Worm (Caenorhabditis elegans) whole organism, young adult: ENCODE measurements around the gene F43C11.3.

Source experiments
- B0019.2 ChIP-seq: fragments of 200-800 bp; sonication (Bioruptor generic); conservative IDR thresholded peaks from 2 replicates; pipeline ENCODE4 v1.3.6; 2022; ENCODE audit warnings: missing genetic modification reagents, missing genetic modification characterization, missing compliant biosample characterization
- B0336.3 ChIP-seq: fragments of 200-800 bp; sonication (Bioruptor generic); IDR thresholded peaks from 2 replicates; pipeline ENCODE4 v1.3.6; 2022; ENCODE audit warnings: missing genetic modification characterization, missing compliant biosample characterization
- C17E4.6 ChIP-seq: fragments of 200-800 bp; sonication (Bioruptor generic); IDR thresholded peaks from 2 replicates; pipeline ENCODE4 v1.3.6; 2022; ENCODE audit warnings: missing genetic modification reagents, missing genetic modification characterization, missing compliant biosample characterization
- F10E7.11 ChIP-seq: sonication (generic microtip); optimal IDR thresholded peaks from 2 replicates; lab custom pipeline; 2017; ENCODE audit warnings: mild to moderate bottlenecking, missing genetic modification characterization, moderate library complexity, missing compliant biosample characterization
- F22D6.2 ChIP-seq: sonication (generic microtip); optimal IDR thresholded peaks from 2 replicates; lab custom pipeline; 2016; ENCODE audit warnings: mild to moderate bottlenecking, missing genetic modification characterization, missing compliant biosample characterization
- F37B4.10 ChIP-seq: fragments of 200-800 bp; sonication (Bioruptor generic); IDR thresholded peaks from 2 replicates; pipeline ENCODE4 v1.3.6; 2022; ENCODE audit warnings: missing genetic modification characterization, missing compliant biosample characterization
- F55B11.4 ChIP-seq: sonication (generic microtip); optimal IDR thresholded peaks from 2 replicates; lab custom pipeline; 2016; ENCODE audit warnings: missing compliant biosample characterization, missing genetic modification characterization, borderline replicate concordance; ENCODE audit not compliant: insufficient read depth
- K11D2.4 ChIP-seq: fragments of 200-800 bp; sonication (Bioruptor generic); IDR thresholded peaks from 2 replicates; pipeline ENCODE4 v1.3.6; 2022; ENCODE audit warnings: missing genetic modification reagents, missing genetic modification characterization, missing compliant biosample characterization
- T07F8.4 ChIP-seq: sonication (generic microtip); optimal IDR thresholded peaks from 2 replicates; lab custom pipeline; 2016; ENCODE audit warnings: mild to moderate bottlenecking, missing genetic modification characterization, moderate library complexity, missing compliant biosample characterization
- ZK185.1 ChIP-seq: sonication (generic microtip); optimal IDR thresholded peaks from 2 replicates; lab custom pipeline; 2016; ENCODE audit warnings: mild to moderate bottlenecking, missing genetic modification characterization, missing compliant biosample characterization; ENCODE audit not compliant: poor library complexity, severe bottlenecking
- akir-1 ChIP-seq: fragments of 200-800 bp; sonication (Bioruptor generic); optimal IDR thresholded peaks from 2 replicates; lab custom pipeline; 2018; ENCODE audit warnings: mild to moderate bottlenecking, missing genetic modification characterization, moderate library complexity, missing compliant biosample characterization
- ama-1 ChIP-seq, 3 experiments: fragments of 150-350 bp in 1 of 3; sonication (generic microtip) in 2 of 3; optimal IDR thresholded peaks; 2 replicates each; lab custom pipeline; 2014 to 2018; ENCODE audit warnings: missing biosample characterization in 2 of 3, missing genetic modification characterization in 2 of 3, missing genetic modification reagents in 2 of 3
- aptf-2 ChIP-seq: fragments of 200-800 bp; sonication (Bioruptor generic); conservative IDR thresholded peaks from 2 replicates; pipeline ENCODE4 v1.3.6; 2022; ENCODE audit warnings: missing genetic modification reagents, missing genetic modification characterization, missing compliant biosample characterization
- aptf-3 ChIP-seq: fragments of 200-800 bp; sonication (Bioruptor generic); IDR thresholded peaks from 2 replicates; pipeline ENCODE4 v1.3.6; 2022; ENCODE audit warnings: missing genetic modification characterization, missing compliant biosample characterization
- ceh-100 ChIP-seq: fragments of 200-800 bp; sonication (Bioruptor generic); IDR thresholded peaks from 2 replicates; pipeline ENCODE4 v1.3.6; 2022; ENCODE audit warnings: missing genetic modification reagents, missing genetic modification characterization, missing compliant biosample characterization
- ceh-58 ChIP-seq: fragments of 200-800 bp; sonication (Bioruptor generic); IDR thresholded peaks from 2 replicates; pipeline ENCODE4 v1.3.6; 2022; ENCODE audit warnings: missing genetic modification characterization, missing compliant biosample characterization
- efl-1 ChIP-seq: fragments of 150-350 bp; optimal IDR thresholded peaks from 2 replicates; lab custom pipeline; 2014; ENCODE audit warnings: missing biosample characterization, missing genetic modification reagents, missing genetic modification characterization
- egrh-3 ChIP-seq: fragments of 200-800 bp; sonication (Bioruptor generic); IDR thresholded peaks from 2 replicates; pipeline ENCODE4 v1.3.6; 2022; ENCODE audit warnings: missing genetic modification reagents, missing genetic modification characterization, missing compliant biosample characterization
- ets-4 ChIP-seq: fragments of 200-800 bp; sonication (Bioruptor generic); optimal IDR thresholded peaks from 2 replicates; lab custom pipeline; 2018; ENCODE audit warnings: mild to moderate bottlenecking, missing genetic modification characterization, missing compliant biosample characterization
- gei-17 ChIP-seq: fragments of 200-800 bp; sonication (Bioruptor generic); optimal IDR thresholded peaks from 2 replicates; lab custom pipeline; 2018; ENCODE audit warnings: mild to moderate bottlenecking, missing genetic modification characterization, missing compliant biosample characterization
- him-1 ChIP-seq: sonication (generic microtip); optimal IDR thresholded peaks from 2 replicates; lab custom pipeline; 2016; ENCODE audit warnings: missing genotype, missing genetic modification reagents, missing genetic modification characterization, missing compliant biosample characterization
- hmg-1.2 ChIP-seq: fragments of 200-800 bp; sonication (Bioruptor generic); IDR thresholded peaks from 2 replicates; pipeline ENCODE4 v1.3.6; 2022; ENCODE audit warnings: missing genetic modification reagents, missing genetic modification characterization, missing compliant biosample characterization
- hsf-1 ChIP-seq: fragments of 200-800 bp; sonication (Bioruptor generic); IDR thresholded peaks from 2 replicates; pipeline ENCODE4 v1.3.6; 2022; ENCODE audit warnings: missing genetic modification reagents, missing genetic modification characterization, missing compliant biosample characterization
- lin-54 ChIP-seq: fragments of 200-800 bp; sonication (Bioruptor generic); optimal IDR thresholded peaks from 2 replicates; lab custom pipeline; 2018; ENCODE audit warnings: mild to moderate bottlenecking, missing genetic modification characterization, missing compliant biosample characterization
- mel-28 ChIP-seq: sonication (generic microtip); optimal IDR thresholded peaks from 2 replicates; lab custom pipeline; 2016; ENCODE audit warnings: borderline replicate concordance, mild to moderate bottlenecking, missing genetic modification characterization, missing compliant biosample characterization
- nfyb-1 ChIP-seq: fragments of 200-800 bp; sonication (Bioruptor generic); IDR thresholded peaks from 2 replicates; pipeline ENCODE4 v1.3.6; 2022; ENCODE audit warnings: missing genetic modification reagents, missing genetic modification characterization, missing compliant biosample characterization
- nhr-90 ChIP-seq: sonication (generic microtip); optimal IDR thresholded peaks from 2 replicates; lab custom pipeline; 2016; ENCODE audit warnings: missing genotype, mild to moderate bottlenecking, missing genetic modification characterization, missing compliant biosample characterization
- rec-8 ChIP-seq, 2 experiments: sonication (generic microtip); optimal IDR thresholded peaks; 2 replicates each; lab custom pipeline; 2016; ENCODE audit warnings: mild to moderate bottlenecking in 2 of 2, missing genetic modification characterization in 2 of 2, missing genetic modification reagents in 2 of 2, missing genotype in 2 of 2, missing biosample characterization in 1 of 2, missing compliant biosample characterization in 1 of 2, moderate library complexity in 1 of 2
- sea-2 ChIP-seq: fragments of 200-800 bp; sonication (Bioruptor generic); IDR thresholded peaks from 2 replicates; pipeline ENCODE4 v1.3.6; 2022; ENCODE audit warnings: missing genetic modification characterization, missing compliant biosample characterization
- sptf-2 ChIP-seq: fragments of 200-800 bp; sonication (Bioruptor generic); optimal IDR thresholded peaks from 2 replicates; lab custom pipeline; 2018; ENCODE audit warnings: mild to moderate bottlenecking, missing genetic modification characterization, missing compliant biosample characterization
- tbp1 ChIP-seq: fragments of 200-800 bp; sonication (Bioruptor generic); optimal IDR thresholded peaks from 2 replicates; lab custom pipeline; 2018; ENCODE audit warnings: mild to moderate bottlenecking, missing genetic modification characterization, missing compliant biosample characterization
- unc-130 ChIP-seq: sonication (generic microtip); optimal IDR thresholded peaks from 2 replicates; lab custom pipeline; 2016; ENCODE audit warnings: missing genetic modification reagents, missing genetic modification characterization, missing compliant biosample characterization
- ztf-25 ChIP-seq: fragments of 200-800 bp; sonication (Bioruptor generic); IDR thresholded peaks from 2 replicates; pipeline ENCODE4 v1.3.6; 2022; ENCODE audit warnings: missing genetic modification reagents, missing genetic modification characterization, missing compliant biosample characterization
- ztf-6 ChIP-seq: fragments of 200-800 bp; sonication (Bioruptor generic); IDR thresholded peaks from 2 replicates; pipeline ENCODE4 v1.3.6; 2022; ENCODE audit warnings: missing genetic modification reagents, missing genetic modification characterization, missing compliant biosample characterization

F43C11.3 gene

ce11 chrII:2363673-2364072 lies 10.6 kb downstream of the F43C11.3 start, which contains the start of gene F43C11.11:
F43C11.11 (minus strand) TSS chrII:2363773.
- TF ChIP-seq C17E4.6, result no peak
- TF ChIP-seq ZK185.1 (tag; lab: Kevin White, UChicago), result no peak
- TF ChIP-seq B0336.3 (GFP tag; lab: Robert Waterston, UW), result no peak
- TF ChIP-seq hsf-1 (GFP tag; lab: Robert Waterston, UW), result no peak
- no peak for TF ChIP-seq T07F8.4 (tag; lab: Kevin White, UChicago)
- TF ChIP-seq unc-130 (GFP tag; lab: Kevin White, UChicago), result no peak
- no peak for TF ChIP-seq aptf-3 (GFP tag; lab: Robert Waterston, UW)
- TF ChIP-seq F22D6.2 (tag; lab: Kevin White, UChicago), result no peak
- TF ChIP-seq aptf-2 (GFP tag; lab: Robert Waterston, UW), result no peak
- TF ChIP-seq rec-8 (tag; optimal IDR thresholded peaks at IDR 0.05; lab: Kevin White, UChicago), result no peak
- no peak for TF ChIP-seq sptf-2 (GFP tag; lab: Kevin White, UChicago)

- TF ChIP-seq sea-2 (GFP tag; lab: Robert Waterston, UW) (no peak), efl-1 (GFP tag; lab: Kevin White, UChicago) (no peak), ceh-100 (GFP tag; lab: Robert Waterston, UW) (no peak), ets-4 (GFP tag; lab: Kevin White, UChicago) (no peak), K11D2.4 (GFP tag; lab: Robert Waterston, UW) (no peak), nfyb-1 (GFP tag; lab: Robert Waterston, UW) (no peak), sptf-2 (GFP tag; lab: Kevin White, UChicago) (no peak), him-1 (tag; lab: Kevin White, UChicago) (no peak), B0336.3 (GFP tag; lab: Robert Waterston, UW) (no peak), F10E7.11 (tag; lab: Kevin White, UChicago) (no peak), ama-1 (optimal IDR thresholded peaks at IDR 0.05; lab: Kevin White, UChicago) (no peak), ama-1 (GFP tag; optimal IDR thresholded peaks at IDR 0.05; lab: Kevin White, UChicago) (no peak), mel-28 (tag; lab: Kevin White, UChicago) (no peak), ceh-58 (GFP tag; lab: Robert Waterston, UW) (no peak), B0019.2 (GFP tag; lab: Robert Waterston, UW) (no peak), F37B4.10 (GFP tag; lab: Robert Waterston, UW) (no peak), ztf-25 (GFP tag; lab: Robert Waterston, UW) (no peak), egrh-3 (GFP tag; lab: Robert Waterston, UW) (no peak), F55B11.4 (tag; lab: Kevin White, UChicago) (no peak), gei-17 (GFP tag; lab: Kevin White, UChicago) (no peak)
- TF ChIP-seq, all 124 proteins: peak for 0
Measured at ce11 chrII:2366623-2367365, 13.7 kb downstream of the F43C11.3 start, which contains the start of the genes F43C11.12 and F16G10.5. F43C11.12 (minus strand) TSS chrII:2366723. F16G10.5 (plus strand) TSS chrII:2367315.

ce11 chrII:2368956-2369355 lies 15.8 kb downstream of the F43C11.3 start, which contains the start of gene hpo-25:
hpo-25 (plus strand) TSS chrII:2369256.
- TF ChIP-seq tbp1 (GFP tag; lab: Kevin White, UChicago) (no peak), F37B4.10 (GFP tag; lab: Robert Waterston, UW) (no peak), B0019.2 (GFP tag; lab: Robert Waterston, UW) (no peak), nhr-90 (tag; lab: Kevin White, UChicago) (no peak), nfyb-1 (GFP tag; lab: Robert Waterston, UW) (no peak), hsf-1 (GFP tag; lab: Robert Waterston, UW) (no peak), hmg-1.2 (GFP tag; lab: Robert Waterston, UW) (no peak), akir-1 (no peak), lin-54 (GFP tag; lab: Kevin White, UChicago) (no peak), ztf-6 (GFP tag; lab: Robert Waterston, UW) (no peak), mel-28 (tag; lab: Kevin White, UChicago) (no peak)
